Fruit fly (Drosophila melanogaster) whole organism, embryonic: ENCODE measurements around the gene Roc1b.
A peak's percentile ranks its signal among the peaks of the same experiment; 100 is the strongest.

ENCODE experiments used
- Ada2b ChIP-seq: fragments of 200-800 bp; sonication (Bioruptor generic); IDR thresholded peaks from 2 replicates; pipeline ENCODE4 v1.3.6; 2022; ENCODE audit warnings: missing biosample characterization, missing genetic modification characterization
- CG1024 ChIP-seq: fragments of 200-800 bp; sonication (Bioruptor generic); IDR thresholded peaks from 2 replicates; pipeline ENCODE4 v1.3.6; 2022; ENCODE audit warnings: missing biosample characterization, missing genetic modification characterization
- CG12659 ChIP-seq: fragments of 200-800 bp; sonication (Bioruptor generic); optimal IDR thresholded peaks from 3 replicates; lab custom pipeline; 2017; ENCODE audit warnings: mild to moderate bottlenecking, missing biosample characterization, missing genetic modification reagents, missing genetic modification characterization
- CG13296 ChIP-seq: fragments of 200-800 bp; sonication (Bioruptor generic); optimal IDR thresholded peaks from 3 replicates; lab custom pipeline; 2018; ENCODE audit warnings: missing biosample characterization, mild to moderate bottlenecking, missing genetic modification characterization
- CG1602 ChIP-seq: fragments of 200-800 bp; sonication (Bioruptor generic); optimal IDR thresholded peaks from 3 replicates; lab custom pipeline; 2016; ENCODE audit warnings: missing biosample characterization, missing genetic modification characterization
- CG16813 ChIP-seq: fragments of 200-800 bp; sonication (Bioruptor generic); IDR thresholded peaks from 3 replicates; pipeline ENCODE4 v1.3.6; 2022; ENCODE audit warnings: missing biosample characterization, missing genetic modification characterization; ENCODE audit not compliant: partially characterized antibody
- CG17612 ChIP-seq: fragments of 200-800 bp; sonication (Bioruptor generic); IDR thresholded peaks from 2 replicates; pipeline ENCODE4 v1.3.6; 2022; ENCODE audit warnings: missing biosample characterization, missing genetic modification characterization
- CG17829 ChIP-seq: fragments of 200-800 bp; optimal IDR thresholded peaks from 2 replicates; lab custom pipeline; 2019; ENCODE audit warnings: missing biosample characterization, mild to moderate bottlenecking, missing genetic modification characterization, moderate library complexity
- CG2116 ChIP-seq: fragments of 200-800 bp; sonication (Bioruptor generic); optimal IDR thresholded peaks from 3 replicates; lab custom pipeline; 2018; ENCODE audit warnings: missing biosample characterization, mild to moderate bottlenecking, missing genetic modification characterization
- CG2120 ChIP-seq: fragments of 200-800 bp; sonication (Bioruptor generic); optimal IDR thresholded peaks from 3 replicates; lab custom pipeline; 2016; ENCODE audit warnings: missing biosample characterization, missing genetic modification characterization
- CG30020 ChIP-seq: fragments of 200-800 bp; optimal IDR thresholded peaks from 2 replicates; lab custom pipeline; 2019; ENCODE audit warnings: missing biosample characterization, mild to moderate bottlenecking, missing genetic modification characterization, moderate library complexity
- CG3163 ChIP-seq: fragments of 200-800 bp; sonication (Bioruptor generic); optimal IDR thresholded peaks from 3 replicates; lab custom pipeline; 2016; ENCODE audit warnings: missing biosample characterization, missing genetic modification characterization
- CG34224 ChIP-seq: fragments of 200-800 bp; sonication (Bioruptor generic); IDR thresholded peaks from 3 replicates; pipeline ENCODE4 v1.3.6; 2022; ENCODE audit warnings: missing biosample characterization, missing genetic modification characterization; ENCODE audit not compliant: partially characterized antibody
- CG4404 ChIP-seq: fragments of 200-800 bp; sonication (Bioruptor generic); IDR thresholded peaks from 2 replicates; pipeline ENCODE4 v1.3.6; 2022; ENCODE audit warnings: missing biosample characterization, missing genetic modification characterization
- CG5953 ChIP-seq: fragments of 200-800 bp; sonication (Bioruptor generic); IDR thresholded peaks from 2 replicates; pipeline ENCODE4 v1.3.6; 2022; ENCODE audit warnings: missing biosample characterization, missing genetic modification characterization
- CG6683 ChIP-seq: fragments of 200-800 bp; sonication (Bioruptor generic); optimal IDR thresholded peaks from 2 replicates; lab custom pipeline; 2017; ENCODE audit warnings: missing biosample characterization, mild to moderate bottlenecking, missing genetic modification characterization, missing genetic modification reagents
- CG6791 ChIP-seq: fragments of 200-800 bp; sonication (Bioruptor generic); IDR thresholded peaks from 3 replicates; pipeline ENCODE4 v1.3.6; 2022; ENCODE audit warnings: missing biosample characterization, missing genetic modification characterization; ENCODE audit not compliant: partially characterized antibody
- CG8290 ChIP-seq, 3 experiments: fragments of 200-800 bp; sonication (Bioruptor generic); optimal IDR thresholded peaks; 2 replicates each; lab custom pipeline; 2016 to 2019; ENCODE audit warnings: missing biosample characterization in 3 of 3, missing genetic modification characterization in 3 of 3, mild to moderate bottlenecking in 2 of 3, moderate library complexity in 1 of 3
- CG8359 ChIP-seq: fragments of 200-800 bp; sonication (Bioruptor generic); optimal IDR thresholded peaks from 2 replicates; lab custom pipeline; 2017; ENCODE audit warnings: missing biosample characterization, mild to moderate bottlenecking, missing genetic modification characterization, borderline replicate concordance
- CG9437 ChIP-seq: fragments of 200-800 bp; sonication (Bioruptor generic); optimal IDR thresholded peaks from 2 replicates; lab custom pipeline; 2018; ENCODE audit warnings: missing biosample characterization, mild to moderate bottlenecking, missing genetic modification characterization
- Dll ChIP-seq: fragments of 200-800 bp; sonication (Bioruptor generic); IDR thresholded peaks from 4 replicates; pipeline ENCODE4 v1.3.6; 2022; ENCODE audit warnings: missing biosample characterization, missing genetic modification characterization; ENCODE audit not compliant: partially characterized antibody
- Dp ChIP-seq: fragments of 200-800 bp; sonication (Bioruptor generic); optimal IDR thresholded peaks from 2 replicates; lab custom pipeline; 2018; ENCODE audit warnings: missing biosample characterization, mild to moderate bottlenecking, missing genetic modification characterization, moderate library complexity
- ERR ChIP-seq: fragments of 200-800 bp; sonication (Bioruptor generic); optimal IDR thresholded peaks from 2 replicates; lab custom pipeline; 2016; ENCODE audit warnings: missing biosample characterization, missing genetic modification characterization
- Ets97D ChIP-seq: fragments of 200-800 bp; sonication (Bioruptor generic); optimal IDR thresholded peaks from 3 replicates; lab custom pipeline; 2016; ENCODE audit warnings: missing biosample characterization, missing genetic modification characterization
- Fer1 ChIP-seq: fragments of 200-800 bp; sonication (Bioruptor generic); optimal IDR thresholded peaks from 2 replicates; lab custom pipeline; 2017; ENCODE audit warnings: missing biosample characterization, mild to moderate bottlenecking, missing genetic modification characterization
- HLH3B ChIP-seq: fragments of 200-800 bp; sonication (Bioruptor generic); IDR thresholded peaks from 2 replicates; pipeline ENCODE4 v1.3.6; 2022; ENCODE audit warnings: missing biosample characterization, missing genetic modification characterization
- Hmr ChIP-seq: fragments of 200-800 bp; sonication (Bioruptor generic); optimal IDR thresholded peaks from 3 replicates; lab custom pipeline; 2017; ENCODE audit warnings: mild to moderate bottlenecking, missing biosample characterization, missing genetic modification reagents, missing genetic modification characterization
- Lhr ChIP-seq: fragments of 200-800 bp; sonication (Bioruptor generic); optimal IDR thresholded peaks from 3 replicates; lab custom pipeline; 2017; ENCODE audit warnings: mild to moderate bottlenecking, missing biosample characterization, missing genetic modification reagents, missing genetic modification characterization
- Myb ChIP-seq: fragments of 200-800 bp; sonication (Bioruptor generic); optimal IDR thresholded peaks from 2 replicates; lab custom pipeline; 2016; ENCODE audit warnings: missing biosample characterization, missing genetic modification characterization
- NFAT ChIP-seq: fragments of 200-800 bp; sonication (Bioruptor generic); IDR thresholded peaks from 2 replicates; pipeline ENCODE4 v1.3.6; 2022; ENCODE audit warnings: missing biosample characterization, missing genetic modification characterization
- Nf-YC ChIP-seq: fragments of 200-800 bp; optimal IDR thresholded peaks from 3 replicates; lab custom pipeline; 2019; ENCODE audit warnings: missing biosample characterization, mild to moderate bottlenecking, missing genetic modification characterization, moderate library complexity
- Poxn ChIP-seq: fragments of 200-800 bp; sonication (Bioruptor generic); IDR thresholded peaks from 2 replicates; pipeline ENCODE4 v1.3.6; 2022; ENCODE audit warnings: missing biosample characterization, missing genetic modification characterization
- Scr ChIP-seq: fragments of 200-800 bp; sonication (Bioruptor generic); IDR thresholded peaks from 2 replicates; pipeline ENCODE4 v1.3.6; 2022; ENCODE audit warnings: missing biosample characterization, missing genetic modification characterization; ENCODE audit not compliant: partially characterized antibody
- Stat92E ChIP-seq, 3 experiments: fragments of >200 bp in 2 of 3; fragments of 200-800 bp in 1 of 3; sonication (Bioruptor generic) in 1 of 3; optimal IDR thresholded peaks; 2 replicates each; lab custom pipeline; 2017 to 2019; ENCODE audit warnings: missing biosample characterization in 3 of 3, missing genetic modification characterization in 3 of 3, mild to moderate bottlenecking in 1 of 3, moderate library complexity in 1 of 3
- Xbp1 ChIP-seq: fragments of 200-800 bp; sonication (Bioruptor generic); optimal IDR thresholded peaks from 3 replicates; lab custom pipeline; 2016; ENCODE audit warnings: missing biosample characterization, mild to moderate bottlenecking, missing genetic modification characterization
- cato ChIP-seq: fragments of 200-800 bp; sonication (Bioruptor generic); optimal IDR thresholded peaks from 2 replicates; lab custom pipeline; 2016; ENCODE audit warnings: missing biosample characterization, missing genetic modification characterization, borderline replicate concordance
- da ChIP-seq: fragments of 200-800 bp; sonication (Bioruptor generic); optimal IDR thresholded peaks from 2 replicates; lab custom pipeline; 2016; ENCODE audit warnings: missing biosample characterization, missing genetic modification characterization
- fd102C ChIP-seq: fragments of 200-800 bp; sonication (Bioruptor generic); optimal IDR thresholded peaks from 2 replicates; lab custom pipeline; 2018; ENCODE audit warnings: missing biosample characterization, mild to moderate bottlenecking, missing genetic modification characterization, moderate library complexity
- ham ChIP-seq: fragments of 200-800 bp; sonication (Bioruptor generic); IDR thresholded peaks from 2 replicates; pipeline ENCODE4 v1.3.6; 2022; ENCODE audit warnings: missing biosample characterization, missing genetic modification characterization
- hbn ChIP-seq: fragments of 200-800 bp; sonication (Bioruptor generic); IDR thresholded peaks from 2 replicates; pipeline ENCODE4 v1.3.6; 2022; ENCODE audit warnings: missing biosample characterization, missing genetic modification characterization; ENCODE audit not compliant: partially characterized antibody
- kah ChIP-seq: fragments of 200-800 bp; sonication (Bioruptor generic); optimal IDR thresholded peaks from 2 replicates; lab custom pipeline; 2018; ENCODE audit warnings: missing biosample characterization, mild to moderate bottlenecking, missing genetic modification characterization
- org-1 ChIP-seq: fragments of 200-800 bp; sonication (Bioruptor generic); optimal IDR thresholded peaks from 2 replicates; lab custom pipeline; 2017; ENCODE audit warnings: missing biosample characterization, missing genetic modification characterization
- pho ChIP-seq: fragments of 200-800 bp; sonication (Bioruptor generic); optimal IDR thresholded peaks from 2 replicates; lab custom pipeline; 2016; ENCODE audit warnings: missing biosample characterization, missing genetic modification characterization
- rib ChIP-seq: fragments of 200-800 bp; sonication (Bioruptor generic); IDR thresholded peaks from 2 replicates; pipeline ENCODE4 v1.3.6; 2022; ENCODE audit warnings: missing biosample characterization, missing genetic modification characterization
- run ChIP-seq: fragments of 200-800 bp; sonication (Bioruptor generic); optimal IDR thresholded peaks from 3 replicates; lab custom pipeline; 2018; ENCODE audit warnings: missing biosample characterization, mild to moderate bottlenecking, missing genetic modification characterization
- stwl ChIP-seq: fragments of 200-800 bp; sonication (Bioruptor generic); optimal IDR thresholded peaks from 3 replicates; lab custom pipeline; 2018; ENCODE audit warnings: missing biosample characterization, mild to moderate bottlenecking, missing genetic modification characterization, moderate library complexity
- tna ChIP-seq: fragments of 200-800 bp; sonication (Bioruptor generic); IDR thresholded peaks from 2 replicates; pipeline ENCODE4 v1.3.6; 2022; ENCODE audit warnings: missing biosample characterization, missing genetic modification characterization; ENCODE audit not compliant: partially characterized antibody
- trem ChIP-seq: fragments of 200-800 bp; optimal IDR thresholded peaks from 3 replicates; lab custom pipeline; 2019; ENCODE audit warnings: missing biosample characterization, mild to moderate bottlenecking, missing genetic modification characterization, moderate library complexity
- usp ChIP-seq: fragments of >200 bp; optimal IDR thresholded peaks from 2 replicates; lab custom pipeline; 2017; ENCODE audit warnings: missing biosample characterization, missing genetic modification characterization

The Roc1b gene

dm6 chr3L:327833-328232, 29.9 kb upstream of the Roc1b start, which contains the start of the genes Atac3 and Ptpmeg:
Gene Atac3, minus strand, starts transcription at chr3L:327992.
Gene Ptpmeg, plus strand, starts transcription at chr3L:328097.
- TF ChIP-seq hbn (GFP tag; lab: Robert Waterston, UW) (peak; percentile 51), Stat92E (GFP tag; optimal IDR thresholded peaks at IDR 0.05; lab: Kevin White, UChicago) (peak in 1 of 3 experiments; percentile 9), CG17829 (tag; lab: Kevin White, UChicago) (peak; percentile 30), Fer1 (GFP tag; lab: Kevin White, UChicago) (no peak), stwl (tag; lab: Kevin White, UChicago) (peak; percentile 95), cato (GFP tag; lab: Kevin White, UChicago) (no peak), CG16813 (GFP tag; lab: Robert Waterston, UW) (peak; percentile 50; the same call in 2 of the 3 replicates), CG8359 (GFP tag; lab: Kevin White, UChicago) (no peak), CG5953 (no peak), kah (GFP tag; lab: Kevin White, UChicago) (no peak), HLH3B (GFP tag; lab: Robert Waterston, UW) (no peak), Myb (GFP tag; lab: Kevin White, UChicago) (peak; percentile 50), trem (tag; lab: Kevin White, UChicago) (peak; percentile 32), Lhr (GFP tag; lab: Kevin White, UChicago) (peak; percentile 58), Dp (GFP tag; lab: Kevin White, UChicago) (peak; percentile 74), Nf-YC (tag; lab: Kevin White, UChicago) (peak; percentile 27), tna (no peak), CG34224 (GFP tag; lab: Robert Waterston, UW) (0 out of 3 replicates have a peak, but pooled peaks have one; percentile 40), Ada2b (GFP tag; lab: Robert Waterston, UW) (no peak), CG4404 (GFP tag; lab: Robert Waterston, UW) (no peak), Ets97D (GFP tag; lab: Kevin White, UChicago) (peak; percentile 50), fd102C (GFP tag; lab: Kevin White, UChicago) (no peak), usp (no peak), CG2116 (peak; percentile 70), run (tag; lab: Kevin White, UChicago) (no peak), CG30020 (peak; percentile 23), ERR (GFP tag; lab: Kevin White, UChicago) (no peak), CG17612 (GFP tag; lab: Robert Waterston, UW) (no peak), rib (no peak), CG1602 (GFP tag; lab: Kevin White, UChicago) (no peak), Scr (GFP tag; lab: Robert Waterston, UW) (peak; percentile 69), CG12659 (GFP tag; lab: Kevin White, UChicago) (peak; percentile 58), CG6683 (GFP tag; lab: Kevin White, UChicago) (no peak), CG8290 (GFP tag; optimal IDR thresholded peaks at IDR 0.05; lab: Kevin White, UChicago) (peak; percentile 48), CG8290 (tag; optimal IDR thresholded peaks at IDR 0.05; lab: Kevin White, UChicago) (peak in 1 of 2 experiments; percentile 36), pho (GFP tag; lab: Kevin White, UChicago) (no peak), da (GFP tag; lab: Kevin White, UChicago) (no peak), CG3163 (GFP tag; lab: Kevin White, UChicago) (no peak), Hmr (GFP tag; lab: Kevin White, UChicago) (peak; percentile 15), NFAT (GFP tag; lab: Robert Waterston, UW) (no peak), CG6791 (GFP tag; lab: Robert Waterston, UW) (peak; percentile 57; the same call in 1 of the 3 replicates), CG9437 (GFP tag; lab: Kevin White, UChicago) (peak; percentile 72), Dll (GFP tag; lab: Robert Waterston, UW) (peak; percentile 75), Poxn (GFP tag; lab: Robert Waterston, UW) (no peak), org-1 (GFP tag; lab: Kevin White, UChicago) (no peak), CG1024 (GFP tag; lab: Robert Waterston, UW) (no peak), CG2120 (GFP tag; lab: Kevin White, UChicago) (no peak), CG13296 (GFP tag; lab: Kevin White, UChicago) (no peak), Xbp1 (GFP tag; lab: Kevin White, UChicago) (no peak), ham (GFP tag; lab: Robert Waterston, UW) (no peak)
